Fruit fly (Drosophila melanogaster) whole organism, embryonic: ENCODE results near the gene Cpr5C.
A peak's percentile ranks its signal among the peaks of the same experiment; 100 is the strongest.

Experiments used
- Abd-B ChIP-seq: fragments of 200-800 bp; sonication (Bioruptor generic); optimal IDR thresholded peaks from 2 replicates; lab custom pipeline; 2018; ENCODE audit warnings: missing biosample characterization, mild to moderate bottlenecking, missing genetic modification characterization, moderate library complexity
- Atf6 ChIP-seq: fragments of 200-800 bp; sonication (Bioruptor generic); IDR thresholded peaks from 2 replicates; pipeline ENCODE4 v1.3.6; 2022; ENCODE audit warnings: missing biosample characterization, missing genetic modification characterization
- Blimp-1 ChIP-seq: fragments of 200-800 bp; sonication (Bioruptor generic); optimal IDR thresholded peaks from 3 replicates; lab custom pipeline; 2018; ENCODE audit warnings: missing biosample characterization, missing genetic modification characterization, mild to moderate bottlenecking, moderate library complexity, missing genetic modification reagents
- CG10431 ChIP-seq: fragments of 200-800 bp; sonication (Bioruptor generic); optimal IDR thresholded peaks from 3 replicates; lab custom pipeline; 2018; ENCODE audit warnings: missing biosample characterization, mild to moderate bottlenecking, missing genetic modification characterization
- CG10959 ChIP-seq: fragments of 200-800 bp; sonication (Bioruptor generic); IDR thresholded peaks from 2 replicates; pipeline ENCODE4 v1.3.6; 2022; ENCODE audit warnings: missing biosample characterization, missing genetic modification characterization
- CG11695 ChIP-seq: fragments of 200-800 bp; sonication (Bioruptor generic); IDR thresholded peaks from 3 replicates; pipeline ENCODE4 v1.3.6; 2022; ENCODE audit warnings: missing biosample characterization, missing genetic modification characterization
- CG2129 ChIP-seq: fragments of 200-800 bp; sonication (Bioruptor generic); IDR thresholded peaks from 2 replicates; pipeline ENCODE4 v1.3.6; 2022; ENCODE audit warnings: missing biosample characterization, missing genetic modification characterization; ENCODE audit not compliant: partially characterized antibody
- CG31224 ChIP-seq: fragments of 200-800 bp; sonication (Bioruptor generic); IDR thresholded peaks from 2 replicates; pipeline ENCODE4 v1.3.6; 2022; ENCODE audit warnings: missing biosample characterization, missing genetic modification characterization
- CG34224 ChIP-seq: fragments of 200-800 bp; sonication (Bioruptor generic); IDR thresholded peaks from 3 replicates; pipeline ENCODE4 v1.3.6; 2022; ENCODE audit warnings: missing biosample characterization, missing genetic modification characterization; ENCODE audit not compliant: partially characterized antibody
- CG3726 ChIP-seq: fragments of 200-800 bp; sonication (Bioruptor generic); IDR thresholded peaks from 3 replicates; pipeline ENCODE4, ENCODE4 v1.3.6; 2022; ENCODE audit warnings: missing biosample characterization, missing genetic modification characterization
- CG42726 ChIP-seq: fragments of 200-800 bp; sonication (Bioruptor generic); IDR thresholded peaks from 2 replicates; pipeline ENCODE4 v1.3.6; 2022; ENCODE audit warnings: missing biosample characterization, missing genetic modification characterization; ENCODE audit not compliant: partially characterized antibody
- CG4424 ChIP-seq: fragments of 200-800 bp; sonication (Bioruptor generic); optimal IDR thresholded peaks from 3 replicates; lab custom pipeline; 2016; ENCODE audit warnings: missing biosample characterization, missing genetic modification characterization
- CG6689 ChIP-seq: fragments of 200-800 bp; sonication (Bioruptor generic); IDR thresholded peaks from 2 replicates; pipeline ENCODE4 v1.3.6; 2022; ENCODE audit warnings: missing biosample characterization, missing genetic modification characterization
- CG6791 ChIP-seq: fragments of 200-800 bp; sonication (Bioruptor generic); IDR thresholded peaks from 3 replicates; pipeline ENCODE4 v1.3.6; 2022; ENCODE audit warnings: missing biosample characterization, missing genetic modification characterization; ENCODE audit not compliant: partially characterized antibody
- CG8388 ChIP-seq: fragments of 200-800 bp; sonication (Bioruptor generic); optimal IDR thresholded peaks from 2 replicates; lab custom pipeline; 2019; ENCODE audit warnings: missing biosample characterization, mild to moderate bottlenecking, missing genetic modification characterization, moderate library complexity
- CHES-1-like ChIP-seq: fragments of 200-800 bp; sonication (Bioruptor generic); optimal IDR thresholded peaks from 2 replicates; lab custom pipeline; 2016; ENCODE audit warnings: missing biosample characterization, missing genetic modification characterization
- D ChIP-seq, 2 experiments: fragments of 200-800 bp in 1 of 2; fragments of >200 bp in 1 of 2; sonication (Bioruptor generic) in 1 of 2; optimal IDR thresholded peaks; 2 replicates in 1 of 2; 3 replicates in 1 of 2; lab custom pipeline; 2017; ENCODE audit warnings: mild to moderate bottlenecking in 1 of 2, missing biosample characterization in 1 of 2, missing genetic modification characterization in 1 of 2, missing genetic modification reagents in 1 of 2
- Deaf1 ChIP-seq: fragments of 200-800 bp; optimal IDR thresholded peaks from 3 replicates; lab custom pipeline; 2019; ENCODE audit warnings: missing biosample characterization, mild to moderate bottlenecking, missing genetic modification characterization, moderate library complexity
- Elba2 ChIP-seq: fragments of 200-800 bp; sonication (Bioruptor generic); optimal IDR thresholded peaks from 3 replicates; lab custom pipeline; 2016; ENCODE audit warnings: missing biosample characterization, missing genetic modification characterization
- HLH4C ChIP-seq: fragments of 200-800 bp; sonication (Bioruptor generic); IDR thresholded peaks from 3 replicates; pipeline ENCODE4 v1.3.6; 2022; ENCODE audit warnings: missing biosample characterization, missing genetic modification characterization; ENCODE audit not compliant: partially characterized antibody
- Hey ChIP-seq: fragments of 200-800 bp; sonication (Bioruptor generic); optimal IDR thresholded peaks from 3 replicates; lab custom pipeline; 2018; ENCODE audit warnings: missing biosample characterization, mild to moderate bottlenecking, missing genetic modification characterization
- Hmr ChIP-seq: fragments of 200-800 bp; sonication (Bioruptor generic); optimal IDR thresholded peaks from 3 replicates; lab custom pipeline; 2017; ENCODE audit warnings: mild to moderate bottlenecking, missing biosample characterization, missing genetic modification reagents, missing genetic modification characterization
- Hr78 ChIP-seq, 2 experiments: fragments of 200-800 bp in 1 of 2; fragments of >200 bp in 1 of 2; sonication (Bioruptor generic) in 1 of 2; optimal IDR thresholded peaks; 2 replicates each; lab custom pipeline; 2017 to 2019; ENCODE audit warnings: missing biosample characterization in 2 of 2, missing genetic modification characterization in 2 of 2, mild to moderate bottlenecking in 1 of 2, moderate library complexity in 1 of 2
- Lpt ChIP-seq: fragments of >200 bp; optimal IDR thresholded peaks from 2 replicates; lab custom pipeline; 2018; ENCODE audit warnings: missing biosample characterization, missing genetic modification characterization
- Max ChIP-seq: fragments of 200-800 bp; sonication (Bioruptor generic); optimal IDR thresholded peaks from 2 replicates; lab custom pipeline; 2016; ENCODE audit warnings: missing biosample characterization, mild to moderate bottlenecking, missing genetic modification characterization
- NFAT ChIP-seq: fragments of 200-800 bp; sonication (Bioruptor generic); IDR thresholded peaks from 2 replicates; pipeline ENCODE4 v1.3.6; 2022; ENCODE audit warnings: missing biosample characterization, missing genetic modification characterization
- NfI ChIP-seq: fragments of 200-800 bp; sonication (Bioruptor generic); optimal IDR thresholded peaks from 3 replicates; lab custom pipeline; 2018; ENCODE audit warnings: missing biosample characterization, mild to moderate bottlenecking, missing genetic modification characterization, moderate library complexity
- Oaz ChIP-seq: fragments of 200-800 bp; sonication (Bioruptor generic); IDR thresholded peaks from 2 replicates; pipeline ENCODE4 v1.3.6; 2022; ENCODE audit warnings: missing biosample characterization, missing genetic modification characterization
- Pdp1 ChIP-seq, 2 experiments: fragments of 200-800 bp; sonication (Bioruptor generic); optimal IDR thresholded peaks; 3 replicates each; lab custom pipeline; 2016; ENCODE audit warnings: missing biosample characterization in 2 of 2, missing genetic modification characterization in 2 of 2, mild to moderate bottlenecking in 1 of 2, moderate library complexity in 1 of 2
- Ravus ChIP-seq: fragments of 200-800 bp; sonication (Bioruptor generic); IDR thresholded peaks from 2 replicates; pipeline ENCODE4 v1.3.6; 2022; ENCODE audit warnings: missing biosample characterization, missing genetic modification characterization
- Stat92E ChIP-seq, 3 experiments: fragments of >200 bp in 2 of 3; fragments of 200-800 bp in 1 of 3; sonication (Bioruptor generic) in 1 of 3; optimal IDR thresholded peaks; 2 replicates each; lab custom pipeline; 2017 to 2019; ENCODE audit warnings: missing biosample characterization in 3 of 3, missing genetic modification characterization in 3 of 3, mild to moderate bottlenecking in 1 of 3, moderate library complexity in 1 of 3
- bbx ChIP-seq: fragments of 200-800 bp; sonication (Bioruptor generic); IDR thresholded peaks from 2 replicates; pipeline ENCODE4 v1.3.6; 2022; ENCODE audit warnings: missing biosample characterization, missing genetic modification characterization; ENCODE audit not compliant: partially characterized antibody
- cato ChIP-seq: fragments of 200-800 bp; sonication (Bioruptor generic); optimal IDR thresholded peaks from 2 replicates; lab custom pipeline; 2016; ENCODE audit warnings: missing biosample characterization, missing genetic modification characterization, borderline replicate concordance
- cg ChIP-seq: fragments of 200-800 bp; sonication (Bioruptor generic); optimal IDR thresholded peaks from 3 replicates; lab custom pipeline; 2019; ENCODE audit warnings: missing biosample characterization, mild to moderate bottlenecking, missing genetic modification characterization, moderate library complexity
- crol ChIP-seq: fragments of 200-800 bp; sonication (Bioruptor generic); IDR thresholded peaks from 2 replicates; pipeline ENCODE4 v1.3.6; 2022; ENCODE audit warnings: missing biosample characterization, missing genetic modification characterization
- dati ChIP-seq: fragments of 200-800 bp; sonication (Bioruptor generic); IDR thresholded peaks from 2 replicates; pipeline ENCODE4 v1.3.6; 2022; ENCODE audit warnings: missing biosample characterization, missing genetic modification characterization
- dm ChIP-seq: fragments of 200-800 bp; sonication (Bioruptor generic); optimal IDR thresholded peaks from 3 replicates; lab custom pipeline; 2016; ENCODE audit warnings: missing biosample characterization, missing genetic modification characterization
- fu2 ChIP-seq: fragments of 200-800 bp; sonication (Bioruptor generic); optimal IDR thresholded peaks from 2 replicates; lab custom pipeline; 2016; ENCODE audit warnings: missing biosample characterization, missing genetic modification characterization
- grau ChIP-seq: fragments of 200-800 bp; optimal IDR thresholded peaks from 3 replicates; lab custom pipeline; 2019; ENCODE audit warnings: missing biosample characterization, mild to moderate bottlenecking, missing genetic modification characterization, moderate library complexity
- gsb ChIP-seq: fragments of 200-800 bp; sonication (Bioruptor generic); IDR thresholded peaks from 2 replicates; pipeline ENCODE4 v1.3.6; 2022; ENCODE audit warnings: missing biosample characterization, missing genetic modification characterization
- kah ChIP-seq: fragments of 200-800 bp; sonication (Bioruptor generic); optimal IDR thresholded peaks from 2 replicates; lab custom pipeline; 2018; ENCODE audit warnings: missing biosample characterization, mild to moderate bottlenecking, missing genetic modification characterization
- ken ChIP-seq: fragments of 200-800 bp; sonication (Bioruptor generic); IDR thresholded peaks from 3 replicates; pipeline ENCODE4 v1.3.6; 2022; ENCODE audit warnings: missing biosample characterization, missing genetic modification characterization
- maf-S ChIP-seq: fragments of 200-800 bp; sonication (Bioruptor generic); optimal IDR thresholded peaks from 2 replicates; lab custom pipeline; 2016; ENCODE audit warnings: missing biosample characterization, missing genetic modification characterization
- onecut ChIP-seq: fragments of 200-800 bp; sonication (Bioruptor generic); IDR thresholded peaks from 2 replicates; pipeline ENCODE4 v1.3.6; 2022; ENCODE audit warnings: missing biosample characterization, missing genetic modification characterization
- pan ChIP-seq, 4 experiments: fragments of >200 bp in 3 of 4; fragments of 200-800 bp in 1 of 4; sonication (Bioruptor generic) in 1 of 4; optimal IDR thresholded peaks in 3 of 4; IDR thresholded peaks in 1 of 4; 2 replicates each; pipeline versions ENCODE4 v1.3.6 to Lab custom; 2017 to 2022; ENCODE audit warnings: missing biosample characterization in 2 of 4, missing genetic modification characterization in 2 of 4, mixed read lengths in 1 of 4
- stc ChIP-seq: fragments of 200-800 bp; sonication (Bioruptor generic); IDR thresholded peaks from 2 replicates; pipeline ENCODE4 v1.3.6; 2022; ENCODE audit warnings: missing biosample characterization, missing genetic modification characterization
- tup ChIP-seq: fragments of 200-800 bp; sonication (Bioruptor generic); optimal IDR thresholded peaks from 2 replicates; lab custom pipeline; 2016; ENCODE audit warnings: missing biosample characterization, mild to moderate bottlenecking, missing genetic modification characterization, moderate library complexity
- z ChIP-seq: fragments of 200-800 bp; sonication (Bioruptor generic); IDR thresholded peaks from 3 replicates; pipeline ENCODE4 v1.3.6; 2022; ENCODE audit warnings: missing biosample characterization, missing genetic modification characterization
- zen2 ChIP-seq: fragments of 200-800 bp; sonication (Bioruptor generic); IDR thresholded peaks from 3 replicates; pipeline ENCODE4 v1.3.6; 2022; ENCODE audit warnings: missing biosample characterization, missing genetic modification characterization; ENCODE audit not compliant: partially characterized antibody

Gene Cpr5C

DNA sequence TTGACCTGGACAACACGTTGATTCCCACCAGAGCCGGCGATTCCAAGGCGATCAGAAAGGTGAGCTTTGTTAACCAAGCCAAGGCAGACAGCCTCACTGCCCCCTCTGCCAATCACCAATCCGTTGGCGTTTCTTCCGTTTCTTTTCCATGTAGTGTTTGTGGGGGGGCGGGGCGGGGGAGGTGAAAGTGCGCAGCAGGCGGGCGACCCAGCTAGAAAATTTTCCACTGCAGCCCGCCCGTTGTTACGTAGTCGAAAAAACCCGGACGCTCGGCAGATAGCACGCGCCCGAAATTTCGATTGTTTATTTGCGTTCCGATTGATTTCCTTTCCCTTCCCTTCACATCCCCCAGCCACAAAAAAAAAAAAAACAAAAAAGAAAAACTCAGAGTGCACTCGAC, 48.3 kb upstream of the Cpr5C start (continued):
- peak; percentile 92 for TF ChIP-seq crol (GFP tag; lab: Robert Waterston, UW)
- TF ChIP-seq fu2 (GFP tag; lab: Kevin White, UChicago): no peak
- no peak for TF ChIP-seq CG42726
- peak; percentile 71; the same call in 1 of the 2 replicates for TF ChIP-seq NFAT
- no peak for TF ChIP-seq CG2129 (GFP tag; lab: Robert Waterston, UW)
- TF ChIP-seq Elba2 (GFP tag; lab: Kevin White, UChicago): no peak
- TF ChIP-seq CG11695 (GFP tag; lab: Robert Waterston, UW): no peak
- TF ChIP-seq Pdp1 (GFP tag; optimal IDR thresholded peaks at IDR 0.05; lab: Kevin White, UChicago): peak in 1 of 2 experiments; percentile 84
- TF ChIP-seq Hey: no peak
- TF ChIP-seq D (optimal IDR thresholded peaks at IDR 0.05; lab: Kevin White, UChicago): no peak
- no peak for TF ChIP-seq D (GFP tag; optimal IDR thresholded peaks at IDR 0.05; lab: Kevin White, UChicago)
- peak; percentile 90 for TF ChIP-seq CG10431
- no peak for TF ChIP-seq Atf6 (GFP tag; lab: Robert Waterston, UW)
- peak in 1 of 2 experiments; percentile 81 for TF ChIP-seq Hr78 (GFP tag; optimal IDR thresholded peaks at IDR 0.05; lab: Kevin White, UChicago)
- no peak for TF ChIP-seq pan (optimal IDR thresholded peaks at IDR 0.05; lab: Kevin White, UChicago)
- TF ChIP-seq pan (GFP tag; optimal IDR thresholded peaks at IDR 0.05 in 1 of 2, IDR thresholded peaks at IDR 0.05 in 1 of 2): no peak
- TF ChIP-seq z: 0 out of 3 replicates have a peak, but pooled peaks have one; percentile 20
- no peak for TF ChIP-seq Hmr (GFP tag; lab: Kevin White, UChicago)
- TF ChIP-seq CHES-1-like (GFP tag; lab: Kevin White, UChicago): no peak
- TF ChIP-seq Max (GFP tag; lab: Kevin White, UChicago): no peak
- TF ChIP-seq ken (GFP tag; lab: Robert Waterston, UW): no peak
- TF ChIP-seq NfI (GFP tag; lab: Kevin White, UChicago): no peak
- peak; percentile 85 for TF ChIP-seq Blimp-1 (GFP tag; lab: Kevin White, UChicago)
- TF ChIP-seq grau (tag; lab: Kevin White, UChicago): no peak
- TF ChIP-seq cato (GFP tag; lab: Kevin White, UChicago): no peak
- no peak for TF ChIP-seq Oaz (GFP tag; lab: Robert Waterston, UW)
- no peak for TF ChIP-seq Lpt (GFP tag; lab: Kevin White, UChicago)
- no peak for TF ChIP-seq Ravus (GFP tag; lab: Robert Waterston, UW)
- no peak for TF ChIP-seq maf-S (GFP tag; lab: Kevin White, UChicago)
- TF ChIP-seq zen2: no peak
- TF ChIP-seq CG6791 (GFP tag; lab: Robert Waterston, UW): 0 out of 3 replicates have a peak, but pooled peaks have one; percentile 24
- TF ChIP-seq tup (GFP tag; lab: Kevin White, UChicago): no peak
- no peak for TF ChIP-seq dati (GFP tag; lab: Robert Waterston, UW)
- TF ChIP-seq bbx: no peak
- no peak for TF ChIP-seq CG8388 (GFP tag; lab: Kevin White, UChicago)
- 0 out of 2 replicates have a peak, but pooled peaks have one; percentile 9 for TF ChIP-seq stc (GFP tag; lab: Robert Waterston, UW)

DNA sequence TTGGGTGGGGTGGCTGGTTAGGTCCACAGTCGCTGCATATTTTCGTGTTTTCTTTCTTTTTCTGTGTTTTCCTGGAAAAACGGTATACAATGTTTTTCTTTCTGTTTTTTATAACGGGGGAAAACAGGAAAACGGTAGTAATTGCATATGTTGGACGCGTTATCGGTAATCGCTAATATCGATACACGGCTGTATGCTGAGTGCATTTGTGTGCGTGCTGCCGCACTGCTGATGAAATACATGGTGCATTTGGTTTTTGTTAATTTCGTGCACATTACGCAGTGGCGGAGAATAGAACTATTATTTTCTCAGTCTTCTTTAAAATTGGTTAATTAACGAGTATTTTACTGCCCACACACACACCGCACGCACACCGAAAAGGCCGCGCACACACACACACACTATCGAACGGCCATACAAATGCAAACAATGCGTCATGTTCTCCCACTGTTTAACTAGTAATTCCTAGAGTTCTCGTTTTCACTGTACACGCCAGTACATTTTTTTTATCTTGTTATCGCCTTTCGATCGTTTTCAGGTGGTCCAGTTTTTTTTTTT, 41.0 kb upstream of the Cpr5C start:
- TF ChIP-seq CG34224 (GFP tag; lab: Robert Waterston, UW) (peak; percentile 18; the same call in 1 of the 3 replicates), CG6689 (GFP tag; lab: Robert Waterston, UW) (no peak), Stat92E (GFP tag; optimal IDR thresholded peaks at IDR 0.05; lab: Kevin White, UChicago) (no peak), HLH4C (GFP tag; lab: Robert Waterston, UW) (peak; percentile 19; the same call in 1 of the 3 replicates), dm (GFP tag; lab: Kevin White, UChicago) (no peak), CG10959 (GFP tag; lab: Robert Waterston, UW) (no peak), gsb (GFP tag; lab: Robert Waterston, UW) (no peak), onecut (GFP tag; lab: Robert Waterston, UW) (no peak), CG6791 (GFP tag; lab: Robert Waterston, UW) (peak; percentile 44; the same call in 1 of the 3 replicates), Deaf1 (tag; lab: Kevin White, UChicago) (no peak), CG31224 (GFP tag; lab: Robert Waterston, UW) (no peak), Abd-B (GFP tag; lab: Kevin White, UChicago) (no peak), kah (GFP tag; lab: Kevin White, UChicago) (no peak), CG3726 (GFP tag; lab: Robert Waterston, UW) (no peak), CG4424 (GFP tag; lab: Kevin White, UChicago) (no peak), cg (GFP tag; lab: Kevin White, UChicago) (peak; percentile 92)
